Worm (Caenorhabditis elegans): ENCODE measurements around the gene M163.21.

DNA sequence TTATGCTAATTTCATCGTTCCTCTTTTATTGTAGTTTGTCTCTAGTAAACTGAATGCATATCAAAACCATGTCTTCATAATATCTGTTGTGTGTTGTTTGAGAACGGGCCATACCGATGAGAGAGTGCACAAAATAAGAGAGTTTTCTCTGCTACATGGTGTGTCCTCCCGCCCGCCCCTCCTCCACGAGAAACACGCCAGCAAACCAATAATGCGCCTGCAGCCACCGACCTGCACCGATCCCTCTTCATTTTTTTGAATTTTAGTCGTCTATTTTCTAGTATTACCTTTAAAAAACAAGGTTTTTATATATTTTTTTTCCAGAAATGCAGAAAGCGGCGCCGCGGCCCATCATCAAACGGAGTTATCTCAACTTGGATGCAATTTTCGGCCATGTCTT is 13.6 kb downstream of the M163.21 start, which contains the start of gene gfi-3:
- TF ChIP-seq tbx-37 (GFP tag; conservative IDR thresholded peaks at IDR 0.05) (peak; percentile 48; the same call in 1 of the 2 replicates), hmg-4 (GFP tag; optimal IDR thresholded peaks at IDR 0.05) (peak; percentile 69), ama-1 (optimal IDR thresholded peaks at IDR 0.05) (no peak), flt-1 (GFP tag; IDR thresholded peaks at IDR 0.05) (no peak), tbx-11 (GFP tag; IDR thresholded peaks at IDR 0.05) (peak; percentile 47; the same call in 1 of the 2 replicates), ceh-13 (GFP tag; optimal IDR thresholded peaks at IDR 0.05) (no peak), hnd-1 (tag; optimal IDR thresholded peaks at IDR 0.05) (no peak), scrt-1 (GFP tag; IDR thresholded peaks at IDR 0.05) (0 out of 2 replicates have a peak, but pooled peaks have one; percentile 47), ets-7 (tag; optimal IDR thresholded peaks at IDR 0.05) (no peak), F13C5.2 (tag; optimal IDR thresholded peaks at IDR 0.05) (peak; percentile 82)

Measured in whole organism, early embryonic.